Fruit fly (Drosophila melanogaster) whole organism, wandering third instar larva: ENCODE data around the gene CG3558.

ENCODE experiments used
- Abd-B ChIP-seq: fragments of >200 bp; optimal IDR thresholded peaks from 2 replicates; lab custom pipeline; 2017; ENCODE audit warnings: missing biosample characterization, missing genetic modification characterization
- CG32264 ChIP-seq: fragments of 200-800 bp; sonication (Bioruptor generic); optimal IDR thresholded peaks from 2 replicates; lab custom pipeline; 2016; ENCODE audit warnings: missing biosample characterization, missing genetic modification characterization
- CG9705 ChIP-seq: fragments of 200-800 bp; sonication (Bioruptor generic); optimal IDR thresholded peaks from 2 replicates; lab custom pipeline; 2018; ENCODE audit warnings: missing biosample characterization, mild to moderate bottlenecking, missing genetic modification characterization
- CrebA ChIP-seq: fragments of 200-800 bp; sonication (Bioruptor generic); optimal IDR thresholded peaks from 2 replicates; lab custom pipeline; 2016; ENCODE audit warnings: missing biosample characterization, mild to moderate bottlenecking, missing genetic modification characterization, borderline replicate concordance
- Dfd ChIP-seq: fragments of >200 bp; optimal IDR thresholded peaks from 2 replicates; lab custom pipeline; 2017; ENCODE audit warnings: missing biosample characterization, missing genetic modification characterization
- Dif ChIP-seq: fragments of 200-275, 200-300 bp; sonication (Bioruptor generic); optimal IDR thresholded peaks from 2 replicates; lab custom pipeline; 2018; ENCODE audit warnings: missing biosample characterization, missing genetic modification characterization; ENCODE audit not compliant: partially characterized antibody
- GATAd ChIP-seq: sonication (Bioruptor generic); optimal IDR thresholded peaks from 2 replicates; lab custom pipeline; 2016; ENCODE audit warnings: missing biosample characterization, missing genetic modification characterization
- HLH106 ChIP-seq: fragments of 200-800 bp; optimal IDR thresholded peaks from 3 replicates; lab custom pipeline; 2019; ENCODE audit warnings: missing biosample characterization, mild to moderate bottlenecking, missing genetic modification characterization, moderate library complexity
- Hnf4 ChIP-seq: fragments of 200-800 bp; sonication (Bioruptor generic); optimal IDR thresholded peaks from 2 replicates; lab custom pipeline; 2016; ENCODE audit warnings: missing biosample characterization, mild to moderate bottlenecking, missing genetic modification characterization
- Hr78 ChIP-seq: fragments of >200 bp; optimal IDR thresholded peaks from 2 replicates; lab custom pipeline; 2017; ENCODE audit warnings: missing biosample characterization, missing genetic modification characterization
- Hr83 ChIP-seq: fragments of 200-300 bp; sonication (Bioruptor generic); optimal IDR thresholded peaks from 2 replicates; lab custom pipeline; 2016; ENCODE audit warnings: missing biosample characterization, mild to moderate bottlenecking, missing genetic modification characterization, moderate library complexity; ENCODE audit not compliant: poor library complexity, severe bottlenecking
- Jra ChIP-seq: sonication (Bioruptor generic); optimal IDR thresholded peaks from 2 replicates; lab custom pipeline; 2016; ENCODE audit warnings: missing biosample characterization, missing genetic modification characterization
- Mio ChIP-seq: sonication (Bioruptor generic); optimal IDR thresholded peaks from 2 replicates; lab custom pipeline; 2016; ENCODE audit warnings: missing biosample characterization, missing genetic modification characterization
- Myc ChIP-seq: fragments of >200 bp; optimal IDR thresholded peaks from 2 replicates; lab custom pipeline; 2017
- N ChIP-seq: fragments of >200 bp; optimal IDR thresholded peaks from 2 replicates; lab custom pipeline; 2018; ENCODE audit warnings: missing biosample characterization, missing external identifiers, missing genetic modification characterization
- OdsH ChIP-seq: fragments of 200-800 bp; sonication (Bioruptor generic); optimal IDR thresholded peaks from 2 replicates; lab custom pipeline; 2016; ENCODE audit warnings: missing biosample characterization, mild to moderate bottlenecking, missing genetic modification characterization
- Rel ChIP-seq, 2 experiments: fragments of 200-800 bp; sonication (Bioruptor generic) in 1 of 2; optimal IDR thresholded peaks; 2 replicates in 1 of 2; 3 replicates in 1 of 2; lab custom pipeline; 2016 to 2019; ENCODE audit warnings: mild to moderate bottlenecking in 2 of 2, missing biosample characterization in 2 of 2, missing genetic modification characterization in 2 of 2, moderate library complexity in 1 of 2
- Sp1 ChIP-seq: fragments of 200-800 bp; sonication (Bioruptor generic); optimal IDR thresholded peaks from 3 replicates; lab custom pipeline; 2019; ENCODE audit warnings: missing biosample characterization, mild to moderate bottlenecking, missing genetic modification characterization, moderate library complexity
- Vsx2 ChIP-seq: fragments of 200-300, 225-300 bp; sonication (Bioruptor generic); optimal IDR thresholded peaks from 2 replicates; lab custom pipeline; 2018; ENCODE audit warnings: missing biosample characterization, missing genetic modification characterization; ENCODE audit not compliant: partially characterized antibody
- br ChIP-seq: fragments of 200-800 bp; sonication (Bioruptor generic); optimal IDR thresholded peaks from 2 replicates; lab custom pipeline; 2016; ENCODE audit warnings: missing biosample characterization, missing genetic modification characterization
- brk ChIP-seq: fragments of 200-800 bp; sonication (Bioruptor generic); optimal IDR thresholded peaks from 2 replicates; lab custom pipeline; 2016; ENCODE audit warnings: missing biosample characterization, mild to moderate bottlenecking, missing genetic modification characterization
- dl ChIP-seq, 2 experiments: fragments of 175-275, 200-275 bp in 1 of 2; fragments of 200-275 bp in 1 of 2; sonication (Bioruptor generic); optimal IDR thresholded peaks; lab custom pipeline; 2018; ENCODE audit warnings: mild to moderate bottlenecking in 2 of 2, missing biosample characterization in 2 of 2, missing genetic modification characterization in 2 of 2, moderate library complexity in 2 of 2; ENCODE audit not compliant: partially characterized antibody in 2 of 2, insufficient read depth in 1 of 2
- dmrt93B ChIP-seq: fragments of 200-800 bp; sonication (Bioruptor generic); optimal IDR thresholded peaks from 2 replicates; lab custom pipeline; 2018; ENCODE audit warnings: missing biosample characterization, mild to moderate bottlenecking, missing genetic modification characterization
- dsf ChIP-seq: sonication (Bioruptor generic); optimal IDR thresholded peaks from 2 replicates; lab custom pipeline; 2016; ENCODE audit warnings: missing biosample characterization, missing genetic modification characterization, borderline replicate concordance
- ey ChIP-seq: fragments of 200-800 bp; sonication (Bioruptor generic); optimal IDR thresholded peaks from 2 replicates; lab custom pipeline; 2016; ENCODE audit warnings: missing biosample characterization, missing genetic modification characterization
- foxo ChIP-seq, 2 experiments: fragments of 200-800 bp; sonication (Bioruptor generic); optimal IDR thresholded peaks; 2 replicates in 1 of 2; 3 replicates in 1 of 2; lab custom pipeline; 2016 to 2017; ENCODE audit warnings: missing biosample characterization in 2 of 2, missing genetic modification characterization in 2 of 2
- fru ChIP-seq: fragments of 200-800 bp; sonication (Bioruptor generic); optimal IDR thresholded peaks from 3 replicates; lab custom pipeline; 2016; ENCODE audit warnings: missing biosample characterization, mild to moderate bottlenecking, missing genetic modification characterization
- h ChIP-seq: fragments of 200-800 bp; sonication (Bioruptor generic); optimal IDR thresholded peaks from 3 replicates; lab custom pipeline; 2016; ENCODE audit warnings: missing biosample characterization, mild to moderate bottlenecking, missing genetic modification characterization
- jim ChIP-seq: fragments of 175-275, 200-325 bp; sonication (Bioruptor generic); optimal IDR thresholded peaks from 2 replicates; lab custom pipeline; 2016; ENCODE audit warnings: missing biosample characterization, mild to moderate bottlenecking, missing genetic modification characterization
- lola ChIP-seq: fragments of >200 bp; optimal IDR thresholded peaks from 2 replicates; lab custom pipeline; 2017; ENCODE audit warnings: missing biosample characterization, missing genetic modification characterization
- pan ChIP-seq: fragments of >200 bp; optimal IDR thresholded peaks from 2 replicates; lab custom pipeline; 2017
- psq ChIP-seq: fragments of 200-800 bp; sonication (Bioruptor generic); optimal IDR thresholded peaks from 3 replicates; lab custom pipeline; 2017; ENCODE audit warnings: missing biosample characterization, mild to moderate bottlenecking, missing genetic modification characterization, moderate library complexity
- rgr ChIP-seq: fragments of 200-800 bp; sonication (Bioruptor generic); optimal IDR thresholded peaks from 3 replicates; lab custom pipeline; 2016; ENCODE audit warnings: missing biosample characterization, mild to moderate bottlenecking, missing genetic modification characterization
- sage ChIP-seq: fragments of 200-800 bp; sonication (Bioruptor generic); optimal IDR thresholded peaks from 2 replicates; lab custom pipeline; 2016; ENCODE audit warnings: missing biosample characterization, mild to moderate bottlenecking, missing genetic modification characterization
- sv ChIP-seq: fragments of 200-800 bp; sonication (Bioruptor generic); optimal IDR thresholded peaks from 3 replicates; lab custom pipeline; 2016; ENCODE audit warnings: missing biosample characterization, missing genetic modification characterization
- tai ChIP-seq: sonication (Bioruptor generic); optimal IDR thresholded peaks from 2 replicates; lab custom pipeline; 2016; ENCODE audit warnings: missing biosample characterization, missing genetic modification characterization
- usp ChIP-seq: fragments of >200 bp; optimal IDR thresholded peaks from 2 replicates; lab custom pipeline; 2017; ENCODE audit warnings: missing biosample characterization, missing genetic modification characterization
- woc ChIP-seq: sonication (Bioruptor generic); optimal IDR thresholded peaks from 2 replicates; lab custom pipeline; 2016; ENCODE audit warnings: missing biosample characterization, mild to moderate bottlenecking, missing genetic modification characterization

CG3558 gene

dm6 chr2L:3030350-3030749 is 37.7 kb downstream of the CG3558 start, which contains the start of gene GABPI:
TSS of gene GABPI (plus strand) at chr2L:3030539.
- no peak for TF ChIP-seq Hr78 (GFP tag; lab: Kevin White, UChicago)
- no peak for TF ChIP-seq h (GFP tag; lab: Kevin White, UChicago)
- no peak for TF ChIP-seq dl (GFP tag; optimal IDR thresholded peaks at IDR 0.05; lab: Kevin White, UChicago; ENCODE audit: insufficient read depth in 1 of 2, partially characterized antibody in 2 of 2)
- TF ChIP-seq CG9705 (GFP tag; lab: Kevin White, UChicago): no peak
- no peak for TF ChIP-seq woc
- TF ChIP-seq GATAd: peak; percentile 58
- no peak for TF ChIP-seq Myc
- TF ChIP-seq Hr83: peak; percentile 50
- TF ChIP-seq Rel (GFP tag; optimal IDR thresholded peaks at IDR 0.05; lab: Kevin White, UChicago): no peak
- TF ChIP-seq Rel (tag; optimal IDR thresholded peaks at IDR 0.05; lab: Kevin White, UChicago): peak; percentile 8
- no peak for TF ChIP-seq rgr (GFP tag; lab: Kevin White, UChicago)
- TF ChIP-seq lola (GFP tag; lab: Kevin White, UChicago): no peak
- no peak for TF ChIP-seq CrebA (GFP tag; lab: Kevin White, UChicago)
- TF ChIP-seq ey: no peak
- no peak for TF ChIP-seq Abd-B
- TF ChIP-seq sv: no peak
- no peak for TF ChIP-seq Vsx2 (GFP tag; lab: Kevin White, UChicago)
- TF ChIP-seq usp (GFP tag; lab: Kevin White, UChicago): no peak
- no peak for TF ChIP-seq br (GFP tag; lab: Kevin White, UChicago)
- TF ChIP-seq psq (GFP tag; lab: Kevin White, UChicago): no peak
- TF ChIP-seq tai (GFP tag; lab: Kevin White, UChicago): no peak

dm6 chr2L:3034969-3035368 is 42.3 kb downstream of the CG3558 start, which contains the start of gene CG17258:
TSS of gene CG17258 (minus strand) at chr2L:3035348.
- TF ChIP-seq Hnf4 (GFP tag; lab: Kevin White, UChicago) (no peak), Hr78 (GFP tag; lab: Kevin White, UChicago) (no peak), dl (GFP tag; optimal IDR thresholded peaks at IDR 0.05; lab: Kevin White, UChicago; ENCODE audit: insufficient read depth in 1 of 2, partially characterized antibody in 2 of 2) (no peak), sage (no peak), dmrt93B (GFP tag; lab: Kevin White, UChicago) (no peak), br (GFP tag; lab: Kevin White, UChicago) (no peak), h (GFP tag; lab: Kevin White, UChicago) (no peak), OdsH (GFP tag; lab: Kevin White, UChicago) (no peak), Rel (GFP tag; optimal IDR thresholded peaks at IDR 0.05; lab: Kevin White, UChicago) (no peak), Rel (tag; optimal IDR thresholded peaks at IDR 0.05; lab: Kevin White, UChicago) (no peak), usp (GFP tag; lab: Kevin White, UChicago) (no peak), dsf (GFP tag; lab: Kevin White, UChicago) (no peak)
- TF ChIP-seq, all 38 proteins: peak for 0

DNA sequence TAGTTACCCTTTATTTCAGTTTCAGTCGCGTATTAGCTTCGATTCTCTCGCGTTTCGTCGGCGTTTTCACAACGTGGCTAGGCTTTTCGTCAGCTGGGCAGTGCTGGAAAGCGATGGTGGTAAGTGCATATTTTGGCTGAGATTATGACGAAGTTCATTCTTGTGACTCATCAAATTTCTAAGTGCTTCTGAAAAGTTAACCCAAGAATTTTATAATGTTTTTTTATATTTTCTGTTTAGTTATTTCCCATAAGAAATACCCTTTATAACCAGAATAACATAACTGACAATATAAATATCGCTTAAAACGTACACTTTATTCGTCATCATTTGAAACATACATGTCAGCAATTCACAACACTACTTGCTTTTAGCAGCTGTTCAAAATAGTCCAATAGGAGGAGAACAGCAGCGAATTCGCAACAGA is 44.5 kb downstream of the CG3558 start, which contains the start of the genes CG17260 and SerRS:
TSS of gene CG17260 (plus strand) at position 78 of the 427 bp plus-strand sequence.
TSS of gene SerRS (minus strand) at position 251 of the 427 bp plus-strand sequence.
- peak; percentile 81 for TF ChIP-seq CG32264 (GFP tag; lab: Kevin White, UChicago)
- peak; percentile 94 for TF ChIP-seq ey
- no peak for TF ChIP-seq Dif (GFP tag; lab: Kevin White, UChicago)
- TF ChIP-seq GATAd: peak; percentile 90
- TF ChIP-seq Hr83: no peak
- TF ChIP-seq foxo (GFP tag; optimal IDR thresholded peaks at IDR 0.05; lab: Kevin White, UChicago): peak; percentile 28 to 98
- peak; percentile 72 for TF ChIP-seq sage
- no peak for TF ChIP-seq Jra
- TF ChIP-seq HLH106 (tag; lab: Kevin White, UChicago): peak; percentile 94
- peak; percentile 88 for TF ChIP-seq Sp1
- no peak for TF ChIP-seq Abd-B
- no peak for TF ChIP-seq tai (GFP tag; lab: Kevin White, UChicago)
- TF ChIP-seq Vsx2 (GFP tag; lab: Kevin White, UChicago): no peak
- TF ChIP-seq psq (GFP tag; lab: Kevin White, UChicago): peak; percentile 93
- TF ChIP-seq dsf (GFP tag; lab: Kevin White, UChicago): peak; percentile 90
- TF ChIP-seq jim: no peak
- peak; percentile 81 for TF ChIP-seq sv
- TF ChIP-seq CG9705 (GFP tag; lab: Kevin White, UChicago): peak; percentile 81
- TF ChIP-seq Hnf4 (GFP tag; lab: Kevin White, UChicago): no peak
- peak; percentile 49 for TF ChIP-seq Myc
- TF ChIP-seq lola (GFP tag; lab: Kevin White, UChicago): no peak
- TF ChIP-seq brk: no peak
- no peak for TF ChIP-seq pan (lab: Kevin White, UChicago)
- TF ChIP-seq dmrt93B (GFP tag; lab: Kevin White, UChicago): peak; percentile 89
- no peak for TF ChIP-seq N (GFP tag; lab: Kevin White, UChicago)
- TF ChIP-seq dl (GFP tag; optimal IDR thresholded peaks at IDR 0.05; lab: Kevin White, UChicago; ENCODE audit: insufficient read depth in 1 of 2, partially characterized antibody in 2 of 2): no peak
- no peak for TF ChIP-seq Rel (GFP tag; optimal IDR thresholded peaks at IDR 0.05; lab: Kevin White, UChicago)
- peak; percentile 68 for TF ChIP-seq Rel (tag; optimal IDR thresholded peaks at IDR 0.05; lab: Kevin White, UChicago)
- TF ChIP-seq OdsH (GFP tag; lab: Kevin White, UChicago): peak; percentile 94
- TF ChIP-seq br (GFP tag; lab: Kevin White, UChicago): peak; percentile 96
- TF ChIP-seq h (GFP tag; lab: Kevin White, UChicago): peak; percentile 97
- no peak for TF ChIP-seq CrebA (GFP tag; lab: Kevin White, UChicago)
- TF ChIP-seq woc: no peak
- TF ChIP-seq rgr (GFP tag; lab: Kevin White, UChicago): peak; percentile 95
- no peak for TF ChIP-seq usp (GFP tag; lab: Kevin White, UChicago)
- TF ChIP-seq Dfd: no peak
- TF ChIP-seq Hr78 (GFP tag; lab: Kevin White, UChicago): no peak
- TF ChIP-seq fru (GFP tag; lab: Kevin White, UChicago): peak; percentile 95
- peak; percentile 59 for TF ChIP-seq Mio (GFP tag; lab: Kevin White, UChicago)
